Fruit fly (Drosophila melanogaster): ENCODE results near the gene CG13362.

CG13362 gene

DNA sequence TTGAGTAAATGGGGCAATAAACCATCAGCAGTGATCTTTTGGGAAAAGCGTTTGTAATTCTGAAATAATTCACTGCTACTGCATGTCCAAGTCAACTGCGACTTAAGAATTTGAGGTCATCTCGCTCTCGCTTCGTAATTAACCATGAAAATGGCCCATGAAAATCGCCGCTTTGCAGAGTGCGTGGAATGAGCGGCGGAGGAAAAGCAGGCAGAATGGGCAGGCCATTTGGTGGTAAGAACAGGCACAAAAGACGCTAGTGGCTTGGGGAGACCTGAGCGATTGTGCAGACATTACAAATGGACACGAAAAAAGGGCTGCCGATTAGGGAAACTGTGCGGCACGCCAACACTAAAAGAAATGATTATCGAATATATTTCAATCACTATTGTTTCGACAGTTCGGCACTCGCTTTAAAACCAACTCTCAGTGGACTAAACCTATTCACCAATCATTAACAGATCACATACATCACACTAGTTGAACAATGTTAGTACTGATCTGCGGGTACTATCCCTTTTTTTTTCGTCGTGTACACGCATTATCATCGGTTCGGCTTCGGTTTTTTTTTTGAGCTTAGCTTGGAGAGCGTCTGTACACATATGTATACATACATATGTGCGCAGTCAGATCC, 20.4 kb upstream of the CG13362 start (continued):
- TF ChIP-seq bab2 (GFP tag; optimal IDR thresholded peaks at IDR 0.05) (peak; percentile 28), Mes4 (GFP tag; optimal IDR thresholded peaks at IDR 0.05) (no peak), CG8944 (GFP tag; optimal IDR thresholded peaks at IDR 0.05) (peak; percentile 21), CG5245 (GFP tag; optimal IDR thresholded peaks at IDR 0.05) (no peak), CG13296 (GFP tag; optimal IDR thresholded peaks at IDR 0.05) (no peak), zf30C (GFP tag; optimal IDR thresholded peaks at IDR 0.05) (peak; percentile 67), CG8478 (optimal IDR thresholded peaks at IDR 0.05) (no peak), pita (GFP tag; optimal IDR thresholded peaks at IDR 0.05) (no peak), org-1 (GFP tag; optimal IDR thresholded peaks at IDR 0.05) (no peak), CHES-1-like (GFP tag; optimal IDR thresholded peaks at IDR 0.05) (peak; percentile 2), CG15601 (tag; optimal IDR thresholded peaks at IDR 0.05) (peak; percentile 14), CG4707 (GFP tag; optimal IDR thresholded peaks at IDR 0.05) (no peak), sc (optimal IDR thresholded peaks at IDR 0.05) (no peak), sc (GFP tag; optimal IDR thresholded peaks at IDR 0.05) (no peak), CG6683 (GFP tag; optimal IDR thresholded peaks at IDR 0.05) (no peak), TFAM (GFP tag; optimal IDR thresholded peaks at IDR 0.05) (no peak), slou (GFP tag; optimal IDR thresholded peaks at IDR 0.05) (no peak), Hmx (GFP tag; optimal IDR thresholded peaks at IDR 0.05) (no peak), CG30020 (tag; optimal IDR thresholded peaks at IDR 0.05) (no peak), CG16779 (GFP tag; IDR thresholded peaks at IDR 0.05) (no peak), kah (GFP tag; optimal IDR thresholded peaks at IDR 0.05) (no peak), CG12219 (GFP tag; optimal IDR thresholded peaks at IDR 0.05) (peak; percentile 19), Six4 (GFP tag; optimal IDR thresholded peaks at IDR 0.05) (peak; percentile 30), ranshi (GFP tag; IDR thresholded peaks at IDR 0.05) (no peak), NC2β (GFP tag; optimal IDR thresholded peaks at IDR 0.05) (no peak), pum (GFP tag; optimal IDR thresholded peaks at IDR 0.05) (peak; percentile 35), mam (GFP tag; optimal IDR thresholded peaks at IDR 0.05) (no peak), CG8924 (tag; optimal IDR thresholded peaks at IDR 0.05) (no peak), Blimp-1 (GFP tag; optimal IDR thresholded peaks at IDR 0.05) (peak; percentile 56), prd (optimal IDR thresholded peaks at IDR 0.05) (no peak), prd (GFP tag; IDR thresholded peaks at IDR 0.05) (peak; percentile 64; the same call in 2 of the 3 replicates), Taf1 (GFP tag; IDR thresholded peaks at IDR 0.05) (no peak), CG18011 (GFP tag; optimal IDR thresholded peaks at IDR 0.05) (no peak), CG10366 (GFP tag; IDR thresholded peaks at IDR 0.05) (no peak), E2f1 (GFP tag; IDR thresholded peaks at IDR 0.05) (peak; percentile 23; the same call in 1 of the 2 replicates), CG14014 (GFP tag; IDR thresholded peaks at IDR 0.05) (no peak), zfh2 (GFP tag; optimal IDR thresholded peaks at IDR 0.05) (no peak), Dref (GFP tag; IDR thresholded peaks at IDR 0.05) (no peak), mirr (GFP tag; optimal IDR thresholded peaks at IDR 0.05) (no peak), yki (optimal IDR thresholded peaks at IDR 0.05) (no peak), Scr (GFP tag; IDR thresholded peaks at IDR 0.05; ENCODE audit: partially characterized antibody) (no peak), CG16863 (GFP tag; optimal IDR thresholded peaks at IDR 0.05) (peak; percentile 2), da (GFP tag; optimal IDR thresholded peaks at IDR 0.05) (no peak), Optix (GFP tag; IDR thresholded peaks at IDR 0.05) (no peak), fd102C (GFP tag; optimal IDR thresholded peaks at IDR 0.05) (no peak), ATbp (GFP tag; optimal IDR thresholded peaks at IDR 0.05) (peak; percentile 53), dysf (GFP tag; IDR thresholded peaks at IDR 0.05) (peak; percentile 34; the same call in 1 of the 3 replicates), Asciz (GFP tag; optimal IDR thresholded peaks at IDR 0.05) (no peak), CG14965 (GFP tag; optimal IDR thresholded peaks at IDR 0.05; ENCODE audit: borderline replicate concordance) (no peak), HmgZ (tag; optimal IDR thresholded peaks at IDR 0.05) (no peak), dpn (GFP tag; optimal IDR thresholded peaks at IDR 0.05) (peak; percentile 20 to 45), Awh (GFP tag; IDR thresholded peaks at IDR 0.05) (no peak)
